Fruit fly (Drosophila melanogaster) whole organism, prepupa: ENCODE results near the gene CG3841.

ENCODE experiments used
- Blimp-1 ChIP-seq: fragments of 200-800 bp; sonication (Bioruptor generic); optimal IDR thresholded peaks from 3 replicates; lab custom pipeline; 2017; ENCODE audit warnings: missing biosample characterization, missing genetic modification characterization, mild to moderate bottlenecking, moderate library complexity, missing genetic modification reagents
- CG10631 ChIP-seq: fragments of 200-800 bp; sonication (Bioruptor generic); optimal IDR thresholded peaks from 2 replicates; lab custom pipeline; 2016; ENCODE audit warnings: missing biosample characterization, missing genetic modification characterization
- CG11294 ChIP-seq: fragments of 200-800 bp; sonication (Bioruptor generic); IDR thresholded peaks from 2 replicates; pipeline ENCODE4 v1.3.6; 2022; ENCODE audit warnings: missing biosample characterization, missing genetic modification characterization
- CG11762 ChIP-seq: fragments of 200-800 bp; sonication (Bioruptor generic); optimal IDR thresholded peaks from 3 replicates; lab custom pipeline; 2016; ENCODE audit warnings: missing biosample characterization, missing genetic modification characterization; ENCODE audit not compliant: insufficient read depth
- CG11902 ChIP-seq: fragments of 200-800 bp; sonication (Bioruptor generic); optimal IDR thresholded peaks from 3 replicates; lab custom pipeline; 2016; ENCODE audit warnings: missing biosample characterization, missing genetic modification characterization
- CG15336 ChIP-seq: fragments of 200-800 bp; sonication (Bioruptor generic); IDR thresholded peaks from 2 replicates; pipeline ENCODE4 v1.3.6; 2022; ENCODE audit warnings: missing biosample characterization, missing genetic modification characterization
- CG1621 ChIP-seq: fragments of 200-800 bp; sonication (Bioruptor generic); optimal IDR thresholded peaks from 3 replicates; lab custom pipeline; 2018; ENCODE audit warnings: missing biosample characterization, mild to moderate bottlenecking, missing genetic modification characterization
- CG31627 ChIP-seq: fragments of 200-800 bp; sonication (Bioruptor generic); optimal IDR thresholded peaks from 3 replicates; lab custom pipeline; 2016; ENCODE audit warnings: missing biosample characterization, missing genetic modification characterization
- CG32006 ChIP-seq: fragments of 200-800 bp; sonication (Bioruptor generic); optimal IDR thresholded peaks from 3 replicates; lab custom pipeline; 2017; ENCODE audit warnings: missing biosample characterization, mild to moderate bottlenecking, missing genetic modification characterization
- CG34406 ChIP-seq: fragments of 200-800 bp; sonication (Bioruptor generic); optimal IDR thresholded peaks from 3 replicates; lab custom pipeline; 2016; ENCODE audit warnings: missing biosample characterization, missing genetic modification characterization
- CG3919 ChIP-seq: fragments of 200-800 bp; sonication (Bioruptor generic); optimal IDR thresholded peaks from 3 replicates; lab custom pipeline; 2016; ENCODE audit warnings: missing biosample characterization, missing genetic modification characterization
- CG4318 ChIP-seq: fragments of 200-800 bp; sonication (Bioruptor generic); optimal IDR thresholded peaks from 3 replicates; lab custom pipeline; 2017; ENCODE audit warnings: missing biosample characterization, mild to moderate bottlenecking, missing genetic modification characterization
- CG6163 ChIP-seq: fragments of 200-800 bp; sonication (Bioruptor generic); IDR thresholded peaks from 3 replicates; pipeline ENCODE4 v1.3.6; 2022; ENCODE audit warnings: missing biosample characterization, missing genetic modification characterization
- CG6276 ChIP-seq: fragments of 200-800 bp; sonication (Bioruptor generic); optimal IDR thresholded peaks from 2 replicates; lab custom pipeline; 2017; ENCODE audit warnings: missing biosample characterization, mild to moderate bottlenecking, missing genetic modification characterization
- CG6792 ChIP-seq: fragments of 200-800 bp; sonication (Bioruptor generic); optimal IDR thresholded peaks from 3 replicates; lab custom pipeline; 2016; ENCODE audit warnings: missing biosample characterization, missing genetic modification characterization
- CG7368 ChIP-seq: fragments of 200-800 bp; sonication (Bioruptor generic); optimal IDR thresholded peaks from 3 replicates; lab custom pipeline; 2016; ENCODE audit warnings: missing biosample characterization, missing genetic modification characterization
- CG8119 ChIP-seq: fragments of 200-800 bp; sonication (Bioruptor generic); IDR thresholded peaks from 3 replicates; pipeline ENCODE4 v1.3.6; 2022; ENCODE audit warnings: missing biosample characterization, missing genetic modification characterization
- CG8319 ChIP-seq: fragments of 200-800 bp; sonication (Bioruptor generic); optimal IDR thresholded peaks from 3 replicates; lab custom pipeline; 2016; ENCODE audit warnings: missing biosample characterization, missing genetic modification characterization
- CG9139 ChIP-seq: fragments of 200-800 bp; sonication (Bioruptor generic); optimal IDR thresholded peaks from 3 replicates; lab custom pipeline; 2017; ENCODE audit warnings: missing biosample characterization, mild to moderate bottlenecking, missing genetic modification characterization
- Eip75B ChIP-seq: fragments of 200-800 bp; sonication (Bioruptor generic); optimal IDR thresholded peaks from 3 replicates; lab custom pipeline; 2016; ENCODE audit warnings: missing biosample characterization, missing genetic modification characterization
- Eip78C ChIP-seq: fragments of 200-800 bp; sonication (Bioruptor generic); peaks from one replicate; lab custom pipeline; 2016; ENCODE audit warnings: missing biosample characterization, missing genetic modification characterization
- Eip93F ChIP-seq: fragments of 200-800 bp; sonication (Bioruptor generic); optimal IDR thresholded peaks from 2 replicates; lab custom pipeline; 2016; ENCODE audit warnings: missing biosample characterization, mild to moderate bottlenecking, missing genetic modification characterization
- Ets21C ChIP-seq: fragments of 200-800 bp; sonication (Bioruptor generic); optimal IDR thresholded peaks from 3 replicates; lab custom pipeline; 2016; ENCODE audit warnings: missing biosample characterization, missing genetic modification characterization
- Ets96B ChIP-seq: fragments of 200-800 bp; optimal IDR thresholded peaks from 2 replicates; lab custom pipeline; 2019; ENCODE audit warnings: missing biosample characterization, mild to moderate bottlenecking, missing genetic modification characterization, moderate library complexity
- Hr38 ChIP-seq: sonication (Bioruptor generic); optimal IDR thresholded peaks from 2 replicates; lab custom pipeline; 2016; ENCODE audit warnings: missing biosample characterization, missing genetic modification characterization
- Hr39 ChIP-seq: fragments of 200-800 bp; sonication (Bioruptor generic); optimal IDR thresholded peaks from 2 replicates; lab custom pipeline; 2016; ENCODE audit warnings: missing biosample characterization, missing genetic modification characterization
- Hr4 ChIP-seq: fragments of 200-800 bp; sonication (Bioruptor generic); optimal IDR thresholded peaks from 3 replicates; lab custom pipeline; 2016; ENCODE audit warnings: missing biosample characterization, missing genetic modification characterization
- Lpt ChIP-seq: fragments of 200-800 bp; sonication (Bioruptor generic); optimal IDR thresholded peaks from 3 replicates; lab custom pipeline; 2016; ENCODE audit warnings: missing biosample characterization, missing genetic modification characterization
- Met ChIP-seq: fragments of 200-800 bp; sonication (Bioruptor generic); optimal IDR thresholded peaks from 3 replicates; lab custom pipeline; 2016; ENCODE audit warnings: missing biosample characterization, missing genetic modification characterization
- OdsH ChIP-seq: fragments of 200-800 bp; sonication (Bioruptor generic); optimal IDR thresholded peaks from 3 replicates; lab custom pipeline; 2016; ENCODE audit warnings: missing biosample characterization, missing genetic modification characterization
- Smox ChIP-seq: fragments of 200-800 bp; sonication (Bioruptor generic); optimal IDR thresholded peaks from 3 replicates; lab custom pipeline; 2016; ENCODE audit warnings: missing biosample characterization, missing genetic modification characterization
- Sox102F ChIP-seq: fragments of 200-800 bp; sonication (Bioruptor generic); optimal IDR thresholded peaks from 2 replicates; lab custom pipeline; 2016; ENCODE audit warnings: missing biosample characterization, mild to moderate bottlenecking, missing genetic modification characterization
- achi ChIP-seq: fragments of 200-800 bp; sonication (Bioruptor generic); optimal IDR thresholded peaks from 3 replicates; lab custom pipeline; 2016; ENCODE audit warnings: missing biosample characterization, missing genetic modification characterization
- acj6 ChIP-seq: fragments of 200-800 bp; sonication (Bioruptor generic); optimal IDR thresholded peaks from 3 replicates; lab custom pipeline; 2016; ENCODE audit warnings: missing biosample characterization, missing genetic modification characterization
- cyc ChIP-seq: fragments of 200-800 bp; sonication (Bioruptor generic); optimal IDR thresholded peaks from 3 replicates; lab custom pipeline; 2016; ENCODE audit warnings: missing biosample characterization, missing genetic modification characterization
- dac ChIP-seq: fragments of 200-800 bp; sonication (Bioruptor generic); optimal IDR thresholded peaks from 2 replicates; lab custom pipeline; 2017; ENCODE audit warnings: missing biosample characterization, mild to moderate bottlenecking, missing genetic modification characterization
- eg ChIP-seq: fragments of 200-800 bp; sonication (Bioruptor generic); IDR thresholded peaks from 3 replicates; pipeline ENCODE4 v1.3.6; 2022; ENCODE audit warnings: missing biosample characterization, missing genetic modification characterization
- esn ChIP-seq: fragments of 200-800 bp; sonication (Bioruptor generic); optimal IDR thresholded peaks from 2 replicates; lab custom pipeline; 2016; ENCODE audit warnings: missing biosample characterization, mild to moderate bottlenecking, missing genetic modification characterization, moderate library complexity
- fd59A ChIP-seq: fragments of 200-800 bp; sonication (Bioruptor generic); optimal IDR thresholded peaks from 2 replicates; lab custom pipeline; 2017; ENCODE audit warnings: missing biosample characterization, mild to moderate bottlenecking, missing genetic modification characterization, missing genetic modification reagents
- fd85E ChIP-seq: fragments of 200-800 bp; sonication (Bioruptor generic); optimal IDR thresholded peaks from 3 replicates; lab custom pipeline; 2016; ENCODE audit warnings: missing biosample characterization, missing genetic modification characterization
- lz ChIP-seq: fragments of 200-800 bp; sonication (Bioruptor generic); optimal IDR thresholded peaks from 3 replicates; lab custom pipeline; 2016; ENCODE audit warnings: missing biosample characterization, missing genetic modification characterization
- net ChIP-seq: fragments of 200-800 bp; sonication (Bioruptor generic); optimal IDR thresholded peaks from 3 replicates; lab custom pipeline; 2016; ENCODE audit warnings: missing biosample characterization, missing genetic modification characterization
- pdm3 ChIP-seq: fragments of 200-800 bp; sonication (Bioruptor generic); optimal IDR thresholded peaks from 3 replicates; lab custom pipeline; 2016; ENCODE audit warnings: missing biosample characterization, missing genetic modification characterization
- salr ChIP-seq, 2 experiments: fragments of 200-800 bp; sonication (Bioruptor generic); optimal IDR thresholded peaks; 3 replicates each; lab custom pipeline; 2016 to 2018; ENCODE audit warnings: missing biosample characterization in 2 of 2, missing genetic modification characterization in 2 of 2, mild to moderate bottlenecking in 1 of 2
- spab ChIP-seq: fragments of 200-800 bp; sonication (Bioruptor generic); optimal IDR thresholded peaks from 2 replicates; lab custom pipeline; 2017; ENCODE audit warnings: missing biosample characterization, mild to moderate bottlenecking, missing genetic modification characterization, missing genetic modification reagents
- svp ChIP-seq: fragments of 200-800 bp; sonication (Bioruptor generic); peaks from one replicate; lab custom pipeline; 2016; ENCODE audit warnings: missing biosample characterization, missing genetic modification characterization
- topi ChIP-seq: fragments of 200-800 bp; sonication (Bioruptor generic); optimal IDR thresholded peaks from 3 replicates; lab custom pipeline; 2016; ENCODE audit warnings: missing biosample characterization, missing genetic modification characterization
- vri ChIP-seq: fragments of 200-800 bp; sonication (Bioruptor generic); optimal IDR thresholded peaks from 3 replicates; lab custom pipeline; 2016; ENCODE audit warnings: missing biosample characterization, mild to moderate bottlenecking, missing genetic modification characterization

CG3841 gene

dm6 chr2L:9616654-9617053, 27.4 kb downstream of the CG3841 start (continued):
- TF ChIP-seq vri (GFP tag; lab: Kevin White, UChicago): peak; percentile 73
- no peak for TF ChIP-seq CG7368 (GFP tag; lab: Kevin White, UChicago)
- TF ChIP-seq Hr39: peak; percentile 36
- TF ChIP-seq CG8319: no peak
- peak; percentile 13; the same call in 1 of the 2 replicates for TF ChIP-seq CG11294
- no peak for TF ChIP-seq Eip93F (GFP tag; lab: Kevin White, UChicago)
- TF ChIP-seq Ets21C: no peak
- peak; percentile 29 for TF ChIP-seq lz
- no peak for TF ChIP-seq CG11762 (GFP tag; lab: Kevin White, UChicago)
- TF ChIP-seq Smox (GFP tag; lab: Kevin White, UChicago): peak; percentile 21
- no peak for TF ChIP-seq CG11902
- TF ChIP-seq achi: peak; percentile 67
- TF ChIP-seq esn (GFP tag; lab: Kevin White, UChicago): peak; percentile 54
- no peak for TF ChIP-seq Blimp-1
- no peak for TF ChIP-seq dac
- TF ChIP-seq topi (GFP tag; lab: Kevin White, UChicago): no peak
- TF ChIP-seq Eip75B (GFP tag; lab: Kevin White, UChicago): peak; percentile 27
- TF ChIP-seq CG10631 (GFP tag; lab: Kevin White, UChicago): no peak
- peak; percentile 1 for TF ChIP-seq Met (GFP tag; lab: Kevin White, UChicago)
- TF ChIP-seq cyc (GFP tag; lab: Kevin White, UChicago): no peak
- peak; percentile 38 for TF ChIP-seq Sox102F (GFP tag; lab: Kevin White, UChicago)
- TF ChIP-seq CG31627 (GFP tag; lab: Kevin White, UChicago): peak; percentile 32
- no peak for TF ChIP-seq Hr4 (GFP tag; lab: Kevin White, UChicago)
- TF ChIP-seq CG34406 (GFP tag; lab: Kevin White, UChicago): peak; percentile 11
- TF ChIP-seq CG3919 (GFP tag; lab: Kevin White, UChicago): peak; percentile 34
- peak; percentile 45 for TF ChIP-seq CG1621 (tag; lab: Kevin White, UChicago)
- TF ChIP-seq CG8119 (GFP tag; lab: Robert Waterston, UW): peak; percentile 35; the same call in 1 of the 3 replicates

dm6 chr2L:9617908-9618307, 28.6 kb downstream of the CG3841 start:
- TF ChIP-seq CG15336 (GFP tag; lab: Robert Waterston, UW) (peak; percentile 54; the same call in 1 of the 2 replicates), pdm3 (GFP tag; lab: Kevin White, UChicago) (peak; percentile 23), Eip78C (peak; percentile 68), Ets96B (tag; lab: Kevin White, UChicago) (no peak), CG10631 (GFP tag; lab: Kevin White, UChicago) (no peak), salr (GFP tag; optimal IDR thresholded peaks at IDR 0.05; lab: Kevin White, UChicago) (peak in 1 of 2 experiments; percentile 12), acj6 (GFP tag; lab: Kevin White, UChicago) (no peak), OdsH (GFP tag; lab: Kevin White, UChicago) (peak; percentile 28), CG11762 (GFP tag; lab: Kevin White, UChicago) (no peak), CG32006 (GFP tag; lab: Kevin White, UChicago) (peak; percentile 83), net (GFP tag; lab: Kevin White, UChicago) (peak; percentile 23), dac (peak; percentile 37), fd59A (GFP tag; lab: Kevin White, UChicago) (no peak), CG6792 (GFP tag; lab: Kevin White, UChicago) (no peak), CG9139 (no peak), CG4318 (peak; percentile 58), CG8119 (GFP tag; lab: Robert Waterston, UW) (peak; percentile 69), CG6163 (GFP tag; lab: Robert Waterston, UW) (peak; percentile 16; the same call in 1 of the 3 replicates), spab (GFP tag; lab: Kevin White, UChicago) (no peak), CG11902 (no peak), Hr39 (no peak), Lpt (GFP tag; lab: Kevin White, UChicago) (peak; percentile 25), esn (GFP tag; lab: Kevin White, UChicago) (no peak), Hr4 (GFP tag; lab: Kevin White, UChicago) (peak; percentile 85), achi (no peak), CG6276 (GFP tag; lab: Kevin White, UChicago) (peak; percentile 22), svp (peak; percentile 23), Hr38 (no peak), fd85E (GFP tag; lab: Kevin White, UChicago) (no peak), eg (GFP tag; lab: Robert Waterston, UW) (peak; percentile 55; the same call in 2 of the 3 replicates)
